Worm (Caenorhabditis elegans): ENCODE measurements around the gene lab-2.
A peak's percentile ranks its signal among the peaks of the same experiment; 100 is the strongest.

ce11 chrIII:7317354-7317753 is 12.1 kb downstream of the lab-2 start:
- TF ChIP-seq fos-1 (tag; optimal IDR thresholded peaks at IDR 0.05) (no peak), pqm-1 (tag; optimal IDR thresholded peaks at IDR 0.05) (no peak), pha-4 (tag; optimal IDR thresholded peaks at IDR 0.05) (peak; percentile 74), ceh-82 (tag; optimal IDR thresholded peaks at IDR 0.05) (no peak), nhr-28 (tag; optimal IDR thresholded peaks at IDR 0.05) (no peak), tbx-2 (tag; optimal IDR thresholded peaks at IDR 0.05) (no peak), ztf-4 (tag; optimal IDR thresholded peaks at IDR 0.05) (no peak), nfya-1 (tag; optimal IDR thresholded peaks at IDR 0.05; ENCODE audit: insufficient read depth) (no peak), nhr-67 (tag; optimal IDR thresholded peaks at IDR 0.05) (no peak), nhr-12 (tag; optimal IDR thresholded peaks at IDR 0.05) (no peak), skn-1 (tag; optimal IDR thresholded peaks at IDR 0.05) (no peak), fkh-2 (tag; optimal IDR thresholded peaks at IDR 0.05) (no peak)
